Fruit fly (Drosophila melanogaster): ENCODE data around the gene CG33099.

DNA sequence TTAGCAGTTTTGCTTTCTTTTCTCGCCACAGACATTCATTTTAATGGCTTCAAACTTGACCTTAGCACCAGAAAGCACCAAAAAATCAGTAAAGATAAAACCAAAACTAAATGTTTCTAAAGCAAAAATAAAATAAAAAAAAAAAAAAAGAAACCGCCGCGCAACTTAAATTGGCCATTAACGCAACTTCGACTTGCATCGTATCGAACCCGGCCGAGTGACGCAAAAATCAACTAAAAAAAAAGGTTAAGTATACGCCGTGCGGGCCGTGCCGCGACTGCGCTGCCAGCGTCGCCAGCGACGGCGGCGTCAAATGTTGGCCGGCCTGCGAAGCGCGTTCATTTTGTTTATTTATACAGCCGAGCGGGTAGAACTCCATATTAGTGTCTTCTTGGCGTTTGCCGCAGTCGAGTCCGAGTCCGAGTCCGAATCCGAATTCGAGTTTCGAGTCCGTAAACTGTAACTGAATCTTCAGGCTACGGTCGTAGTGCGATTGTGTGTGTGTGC, 20.0 kb upstream of the CG33099 start, which contains the start of gene bond:
- no peak for TF ChIP-seq dsx (GFP tag; optimal IDR thresholded peaks at IDR 0.05; ENCODE audit: poor library complexity, severe bottlenecking)
- TF ChIP-seq Eip75B (GFP tag; optimal IDR thresholded peaks at IDR 0.05) = no peak
- no peak for TF ChIP-seq CG16779 (tag; optimal IDR thresholded peaks at IDR 0.05)
- TF ChIP-seq Hr39 (GFP tag; optimal IDR thresholded peaks at IDR 0.05) = no peak
- TF ChIP-seq CG6163 (GFP tag; IDR thresholded peaks at IDR 0.05) = no peak
- TF ChIP-seq CG11294 (GFP tag; IDR thresholded peaks at IDR 0.05) = no peak
- TF ChIP-seq Ets21C (GFP tag; optimal IDR thresholded peaks at IDR 0.05) = no peak
- TF ChIP-seq CG3032 (tag; optimal IDR thresholded peaks at IDR 0.05) = no peak
- TF ChIP-seq eg (GFP tag; IDR thresholded peaks at IDR 0.05) = no peak
- TF ChIP-seq fd85E (GFP tag; optimal IDR thresholded peaks at IDR 0.05) = no peak
- TF ChIP-seq dac (GFP tag; optimal IDR thresholded peaks at IDR 0.05) = no peak
- TF ChIP-seq CG6792 (GFP tag; optimal IDR thresholded peaks at IDR 0.05) = no peak
- TF ChIP-seq achi (GFP tag; optimal IDR thresholded peaks at IDR 0.05) = no peak

Measured in whole organism, prepupa.